Worm (Caenorhabditis elegans): ENCODE results near the gene rom-1.

Gene rom-1

ce11 chrIII:4951824-4952223, 44.8 kb downstream of the rom-1 start, which contains the start of gene flh-2 (continued):
- no peak for TF ChIP-seq nhr-41 (GFP tag; IDR thresholded peaks at IDR 0.05)
- TF ChIP-seq nhr-237 (tag; optimal IDR thresholded peaks at IDR 0.05): no peak
- TF ChIP-seq Y105C5A.15 (GFP tag; IDR thresholded peaks at IDR 0.05): no peak
- TF ChIP-seq Y48G9A.11 (GFP tag; IDR thresholded peaks at IDR 0.05): no peak

- TF ChIP-seq pqm-1 (tag; optimal IDR thresholded peaks at IDR 0.05) (no peak), Y48G9A.11 (GFP tag; IDR thresholded peaks at IDR 0.05) (no peak), daf-16 (GFP tag; optimal IDR thresholded peaks at IDR 0.05) (no peak), daf-16 (tag; optimal IDR thresholded peaks at IDR 0.05) (no peak)
Observed at ce11 chrIII:4952970-4953369, 46.0 kb downstream of the rom-1 start.

ce11 chrIII:4956566-4956965, 49.6 kb downstream of the rom-1 start, which contains the start of gene C26E6.1:
Gene C26E6.1, plus strand, starts transcription at chrIII:4956866.
- TF ChIP-seq nhr-76 (tag; optimal IDR thresholded peaks at IDR 0.05): no peak
- peak in 1 of 2 experiments; percentile 25 for TF ChIP-seq unc-62 (GFP tag; optimal IDR thresholded peaks at IDR 0.05 in 1 of 2)
- no peak for TF ChIP-seq unc-62 (tag; optimal IDR thresholded peaks at IDR 0.05)
